Worm (Caenorhabditis elegans): ENCODE data around the gene lis-1.

DNA sequence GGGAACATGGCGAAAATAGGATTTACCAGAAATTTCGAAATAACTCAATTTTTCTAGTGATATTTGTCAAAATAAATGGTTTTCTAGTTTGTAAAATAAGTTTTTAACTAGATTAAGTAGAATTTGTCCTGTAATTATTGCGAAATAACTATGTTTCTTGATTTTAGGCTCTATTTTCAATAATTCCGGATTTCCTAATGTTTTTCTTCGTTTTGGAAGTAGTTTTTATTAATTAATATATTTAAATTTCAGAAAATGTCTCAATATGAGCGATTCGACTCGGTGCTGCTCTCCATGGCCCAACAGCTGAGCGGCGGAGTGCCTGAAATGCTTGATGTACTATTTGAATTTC lies 35.3 kb downstream of the lis-1 start, which contains the start of gene nud-1:
- TF ChIP-seq elt-3 (tag; optimal IDR thresholded peaks at IDR 0.05) (no peak), pha-4 (tag; optimal IDR thresholded peaks at IDR 0.05) (no peak), ama-1 (optimal IDR thresholded peaks at IDR 0.05) (no peak)
